Fruit fly (Drosophila melanogaster): ENCODE data around the gene Samuel.

DNA sequence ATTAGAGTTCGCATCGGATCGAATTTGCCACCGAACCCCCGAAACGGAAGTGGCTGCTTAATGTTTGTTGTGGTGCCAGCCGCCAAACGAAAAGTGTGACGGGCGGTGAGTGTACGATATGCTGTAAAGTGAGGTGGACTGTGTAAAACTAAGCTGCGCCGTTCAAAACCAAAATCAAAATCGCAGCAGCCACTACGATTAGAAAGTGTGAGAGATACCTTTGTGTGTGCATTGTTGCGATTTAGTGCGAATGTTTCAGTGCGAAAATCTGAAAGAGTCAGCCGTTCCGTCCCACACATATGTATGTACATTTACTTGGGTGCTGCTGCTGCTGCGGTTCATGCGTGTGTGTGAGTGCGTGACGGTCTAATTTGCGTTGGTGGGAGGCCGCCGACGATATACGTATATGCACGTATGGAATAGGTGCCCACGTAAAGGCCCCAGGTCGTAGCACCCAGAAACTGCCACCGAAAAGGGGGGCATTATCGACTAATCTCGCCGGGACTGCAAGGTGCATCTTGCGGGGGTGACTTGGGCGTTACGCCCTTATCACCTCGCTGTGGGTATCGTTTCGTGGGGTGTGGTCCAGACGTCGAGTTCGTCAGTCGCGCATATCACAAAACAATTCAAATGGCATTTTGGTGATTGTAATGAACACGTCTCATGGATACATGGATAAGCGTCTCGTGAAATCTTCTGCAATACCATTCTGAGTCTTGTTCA, 89.8 kb downstream of the Samuel start:
- no peak for TF ChIP-seq psq (optimal IDR thresholded peaks at IDR 0.05)
- TF ChIP-seq pan (optimal IDR thresholded peaks at IDR 0.05) = peak; percentile 46
- TF ChIP-seq Dll (optimal IDR thresholded peaks at IDR 0.05) = no peak
- TF ChIP-seq usp (GFP tag; optimal IDR thresholded peaks at IDR 0.05) = no peak

All from whole organism.